Worm (Caenorhabditis elegans) whole organism, late embryonic: Measurements from ENCODE around the gene fbxb-103.

ENCODE experiments used
- T23F11.4 ChIP-seq: fragments of 200-800 bp; sonication (Bioruptor generic); optimal IDR thresholded peaks from 2 replicates; lab custom pipeline; 2018; ENCODE audit warnings: mild to moderate bottlenecking, missing genetic modification characterization, missing compliant biosample characterization
- Y22D7AL.16 ChIP-seq: sonication (generic microtip); optimal IDR thresholded peaks from 2 replicates; lab custom pipeline; 2016; ENCODE audit warnings: missing genetic modification characterization, missing compliant biosample characterization
- ama-1 ChIP-seq: fragments of 150-350 bp; optimal IDR thresholded peaks from 2 replicates; lab custom pipeline; 2014
- ceh-24 ChIP-seq: sonication (generic microtip); optimal IDR thresholded peaks from 2 replicates; lab custom pipeline; 2016; ENCODE audit warnings: mild to moderate bottlenecking, missing genetic modification characterization, missing compliant biosample characterization
- ceh-45 ChIP-seq: fragments of 200-800 bp; sonication (Bioruptor generic); IDR thresholded peaks from 2 replicates; pipeline ENCODE4 v1.3.6; 2022; ENCODE audit warnings: missing genetic modification reagents, missing genetic modification characterization, missing compliant biosample characterization
- dmd-4 ChIP-seq: sonication (generic microtip); optimal IDR thresholded peaks from 2 replicates; lab custom pipeline; 2016; ENCODE audit warnings: borderline replicate concordance, missing genetic modification characterization, missing compliant biosample characterization
- elt-2 ChIP-seq: sonication (generic microtip); optimal IDR thresholded peaks from 2 replicates; lab custom pipeline; 2016; ENCODE audit warnings: missing genetic modification reagents, missing genetic modification characterization, missing compliant biosample characterization
- madf-2 ChIP-seq: sonication (generic microtip); optimal IDR thresholded peaks from 2 replicates; lab custom pipeline; 2017; ENCODE audit warnings: missing genetic modification characterization, missing compliant biosample characterization
- nhr-11 ChIP-seq: fragments of 150-350 bp; optimal IDR thresholded peaks from 2 replicates; lab custom pipeline; 2014; ENCODE audit warnings: missing biosample characterization, missing genetic modification characterization
- pha-4 ChIP-seq: fragments of 150-350 bp; optimal IDR thresholded peaks from 2 replicates; lab custom pipeline; 2018; ENCODE audit warnings: missing biosample characterization, missing genetic modification reagents, missing genetic modification characterization
- unc-3 ChIP-seq, 2 experiments: fragments of 200-800 bp in 1 of 2; sonication (Bioruptor generic) in 1 of 2; sonication (generic microtip) in 1 of 2; conservative IDR thresholded peaks in 1 of 2; optimal IDR thresholded peaks in 1 of 2; 2 replicates each; pipeline versions ENCODE4 v1.3.6 to Lab custom; 2016 to 2022; ENCODE audit warnings: missing compliant biosample characterization in 2 of 2, missing genetic modification characterization in 2 of 2, missing genetic modification reagents in 1 of 2
- unc-86 ChIP-seq: sonication (generic microtip); optimal IDR thresholded peaks from 2 replicates; lab custom pipeline; 2016; ENCODE audit warnings: missing genetic modification characterization, missing compliant biosample characterization

- TF ChIP-seq unc-3 (GFP tag; conservative IDR thresholded peaks at IDR 0.05; lab: Robert Waterston, UW) = no peak
- TF ChIP-seq unc-3 (tag; optimal IDR thresholded peaks at IDR 0.05; lab: Kevin White, UChicago) = no peak
- no peak for TF ChIP-seq Y22D7AL.16
- no peak for TF ChIP-seq pha-4 (tag; lab: Kevin White, UChicago)
- no peak for TF ChIP-seq T23F11.4 (GFP tag; lab: Kevin White, UChicago)
- no peak for TF ChIP-seq elt-2 (tag; lab: Kevin White, UChicago)
- no peak for TF ChIP-seq ceh-45
- no peak for TF ChIP-seq madf-2 (tag; lab: Kevin White, UChicago)
- no peak for TF ChIP-seq ama-1 (lab: Kevin White, UChicago)
- TF ChIP-seq ceh-24 (tag; lab: Kevin White, UChicago) = no peak
- no peak for TF ChIP-seq unc-86
- TF ChIP-seq nhr-11 (tag; lab: Kevin White, UChicago) = no peak
- no peak for TF ChIP-seq dmd-4 (tag; lab: Kevin White, UChicago)
Observed at ce11 chrII:3902798-3903197, 4.1 kb upstream of the fbxb-103 start, which contains the start of gene F53C3.3.
